Fruit fly (Drosophila melanogaster) whole organism, embryonic: ENCODE data around the gene CG43052.

ENCODE experiments used
- Awh ChIP-seq: fragments of 200-800 bp; sonication (Bioruptor generic); IDR thresholded peaks from 2 replicates; pipeline ENCODE4, ENCODE4 v1.3.6; 2022; ENCODE audit warnings: missing biosample characterization, missing genetic modification characterization
- B-H1 ChIP-seq: fragments of 200-800 bp; sonication (Bioruptor generic); IDR thresholded peaks from 3 replicates; pipeline ENCODE4 v1.3.6; 2022; ENCODE audit warnings: missing biosample characterization, missing genetic modification characterization
- CG10147 ChIP-seq: fragments of 200-800 bp; sonication (Bioruptor generic); optimal IDR thresholded peaks from 2 replicates; lab custom pipeline; 2019; ENCODE audit warnings: missing biosample characterization, mild to moderate bottlenecking, missing genetic modification characterization, moderate library complexity
- CG10543 ChIP-seq: fragments of 200-800 bp; sonication (Bioruptor generic); optimal IDR thresholded peaks from 3 replicates; lab custom pipeline; 2017; ENCODE audit warnings: missing biosample characterization, mild to moderate bottlenecking, missing genetic modification characterization, moderate library complexity
- CG11085 ChIP-seq: fragments of 200-800 bp; sonication (Bioruptor generic); IDR thresholded peaks from 2 replicates; pipeline ENCODE4 v1.3.6; 2022; ENCODE audit warnings: missing biosample characterization, missing genetic modification characterization
- CG11723 ChIP-seq: fragments of 200-800 bp; sonication (Bioruptor generic); optimal IDR thresholded peaks from 2 replicates; lab custom pipeline; 2017; ENCODE audit warnings: missing biosample characterization, mild to moderate bottlenecking, missing genetic modification characterization
- CG12071 ChIP-seq: fragments of 200-800 bp; sonication (Bioruptor generic); optimal IDR thresholded peaks from 3 replicates; lab custom pipeline; 2018; ENCODE audit warnings: missing biosample characterization, mild to moderate bottlenecking, missing genetic modification characterization
- CG13296 ChIP-seq: fragments of 200-800 bp; sonication (Bioruptor generic); optimal IDR thresholded peaks from 3 replicates; lab custom pipeline; 2018; ENCODE audit warnings: missing biosample characterization, mild to moderate bottlenecking, missing genetic modification characterization
- CG1603 ChIP-seq: fragments of 200-800 bp; sonication (Bioruptor generic); optimal IDR thresholded peaks from 2 replicates; lab custom pipeline; 2019; ENCODE audit warnings: missing biosample characterization, mild to moderate bottlenecking, missing genetic modification characterization, moderate library complexity
- CG17385 ChIP-seq: fragments of 200-800 bp; sonication (Bioruptor generic); optimal IDR thresholded peaks from 3 replicates; lab custom pipeline; 2018; ENCODE audit warnings: missing biosample characterization, mild to moderate bottlenecking, missing genetic modification characterization
- CG34224 ChIP-seq: fragments of 200-800 bp; sonication (Bioruptor generic); IDR thresholded peaks from 3 replicates; pipeline ENCODE4 v1.3.6; 2022; ENCODE audit warnings: missing biosample characterization, missing genetic modification characterization; ENCODE audit not compliant: partially characterized antibody
- CG4707 ChIP-seq: fragments of 200-800 bp; sonication (Bioruptor generic); optimal IDR thresholded peaks from 2 replicates; lab custom pipeline; 2018; ENCODE audit warnings: missing biosample characterization, mild to moderate bottlenecking, missing genetic modification characterization, moderate library complexity
- CG6791 ChIP-seq: fragments of 200-800 bp; sonication (Bioruptor generic); IDR thresholded peaks from 3 replicates; pipeline ENCODE4 v1.3.6; 2022; ENCODE audit warnings: missing biosample characterization, missing genetic modification characterization; ENCODE audit not compliant: partially characterized antibody
- CG7839 ChIP-seq: fragments of 200-800 bp; sonication (Bioruptor generic); optimal IDR thresholded peaks from 3 replicates; lab custom pipeline; 2018; ENCODE audit warnings: missing biosample characterization, mild to moderate bottlenecking, missing genetic modification characterization, moderate library complexity
- CG8290 ChIP-seq, 3 experiments: fragments of 200-800 bp; sonication (Bioruptor generic); optimal IDR thresholded peaks; 2 replicates each; lab custom pipeline; 2016 to 2019; ENCODE audit warnings: missing biosample characterization in 3 of 3, missing genetic modification characterization in 3 of 3, mild to moderate bottlenecking in 2 of 3, moderate library complexity in 1 of 3
- CG8388 ChIP-seq: fragments of 200-800 bp; sonication (Bioruptor generic); optimal IDR thresholded peaks from 2 replicates; lab custom pipeline; 2019; ENCODE audit warnings: missing biosample characterization, mild to moderate bottlenecking, missing genetic modification characterization, moderate library complexity
- CkIIα-i1 ChIP-seq: fragments of 200-800 bp; sonication (Bioruptor generic); IDR thresholded peaks from 2 replicates; pipeline ENCODE4 v1.3.6; 2022; ENCODE audit warnings: missing biosample characterization, missing genetic modification characterization
- D19A ChIP-seq: fragments of 200-800 bp; optimal IDR thresholded peaks from 3 replicates; lab custom pipeline; 2019; ENCODE audit warnings: missing biosample characterization, mild to moderate bottlenecking, missing genetic modification characterization, moderate library complexity
- Dbx ChIP-seq: fragments of 200-800 bp; sonication (Bioruptor generic); IDR thresholded peaks from 3 replicates; pipeline ENCODE4 v1.3.6; 2022; ENCODE audit warnings: missing biosample characterization, missing genetic modification characterization
- ERR ChIP-seq: fragments of 200-800 bp; sonication (Bioruptor generic); optimal IDR thresholded peaks from 2 replicates; lab custom pipeline; 2016; ENCODE audit warnings: missing biosample characterization, missing genetic modification characterization
- Fer3 ChIP-seq: fragments of 200-800 bp; sonication (Bioruptor generic); optimal IDR thresholded peaks from 2 replicates; lab custom pipeline; 2018; ENCODE audit warnings: missing biosample characterization, mild to moderate bottlenecking, missing genetic modification characterization, moderate library complexity
- Gsc ChIP-seq: fragments of 200-800 bp; sonication (Bioruptor generic); IDR thresholded peaks from 2 replicates; pipeline ENCODE4 v1.3.6; 2022; ENCODE audit warnings: missing biosample characterization, missing genetic modification characterization
- HHEX ChIP-seq: fragments of 200-800 bp; sonication (Bioruptor generic); optimal IDR thresholded peaks from 3 replicates; lab custom pipeline; 2017; ENCODE audit warnings: missing biosample characterization, mild to moderate bottlenecking, missing genetic modification characterization, missing genetic modification reagents
- Kr ChIP-seq: fragments of 200-800 bp; sonication (Bioruptor generic); optimal IDR thresholded peaks from 2 replicates; lab custom pipeline; 2017; ENCODE audit warnings: missing biosample characterization, mild to moderate bottlenecking, missing genetic modification characterization
- Max ChIP-seq: fragments of 200-800 bp; sonication (Bioruptor generic); optimal IDR thresholded peaks from 2 replicates; lab custom pipeline; 2016; ENCODE audit warnings: missing biosample characterization, mild to moderate bottlenecking, missing genetic modification characterization
- Med ChIP-seq: fragments of 200-800 bp; sonication (Bioruptor generic); peaks from one replicate; lab custom pipeline; 2016; ENCODE audit warnings: missing biosample characterization, missing genetic modification characterization, mild to moderate bottlenecking, inconsistent platforms, moderate library complexity
- Oli ChIP-seq: fragments of 200-800 bp; sonication (Bioruptor generic); optimal IDR thresholded peaks from 2 replicates; lab custom pipeline; 2018; ENCODE audit warnings: missing biosample characterization, mild to moderate bottlenecking, missing genetic modification characterization, moderate library complexity
- Pdp1 ChIP-seq, 2 experiments: fragments of 200-800 bp; sonication (Bioruptor generic); optimal IDR thresholded peaks; 3 replicates each; lab custom pipeline; 2016; ENCODE audit warnings: missing biosample characterization in 2 of 2, missing genetic modification characterization in 2 of 2, mild to moderate bottlenecking in 1 of 2, moderate library complexity in 1 of 2
- ab ChIP-seq: fragments of 200-800 bp; sonication (Bioruptor generic); optimal IDR thresholded peaks from 2 replicates; lab custom pipeline; 2016; ENCODE audit warnings: missing biosample characterization, missing genetic modification characterization
- ash1 ChIP-seq: fragments of 200-800 bp; sonication (Bioruptor generic); optimal IDR thresholded peaks from 2 replicates; lab custom pipeline; 2018; ENCODE audit warnings: missing biosample characterization, mild to moderate bottlenecking, missing genetic modification characterization
- bsh ChIP-seq, 2 experiments: fragments of 200-800 bp; sonication (Bioruptor generic); optimal IDR thresholded peaks; 2 replicates each; lab custom pipeline; 2017 to 2018; ENCODE audit warnings: mild to moderate bottlenecking in 2 of 2, missing biosample characterization in 2 of 2, missing genetic modification characterization in 2 of 2, moderate library complexity in 1 of 2
- chm ChIP-seq: fragments of 200-800 bp; sonication (Bioruptor generic); IDR thresholded peaks from 2 replicates; pipeline ENCODE4 v1.3.6; 2022; ENCODE audit warnings: missing biosample characterization, missing genetic modification characterization
- dan ChIP-seq: fragments of 200-800 bp; sonication (Bioruptor generic); IDR thresholded peaks from 2 replicates; pipeline ENCODE4 v1.3.6; 2022; ENCODE audit warnings: missing biosample characterization, missing genetic modification characterization
- dimm ChIP-seq: fragments of 200-800 bp; sonication (Bioruptor generic); IDR thresholded peaks from 2 replicates; pipeline ENCODE4 v1.3.6; 2022; ENCODE audit warnings: missing biosample characterization, missing genetic modification characterization
- dmrt99B ChIP-seq: fragments of 200-800 bp; sonication (Bioruptor generic); optimal IDR thresholded peaks from 2 replicates; lab custom pipeline; 2018; ENCODE audit warnings: missing biosample characterization, mild to moderate bottlenecking, missing genetic modification characterization, moderate library complexity
- eve ChIP-seq, 2 experiments: fragments of >200 bp; optimal IDR thresholded peaks; 2 replicates each; lab custom pipeline; 2017; ENCODE audit warnings: missing biosample characterization in 2 of 2, missing genetic modification characterization in 2 of 2
- exex ChIP-seq: fragments of 200-800 bp; sonication (Bioruptor generic); optimal IDR thresholded peaks from 4 replicates; lab custom pipeline; 2018; ENCODE audit warnings: missing biosample characterization, mild to moderate bottlenecking, missing genetic modification characterization, moderate library complexity
- fru ChIP-seq: fragments of >200 bp; optimal IDR thresholded peaks from 2 replicates; lab custom pipeline; 2017
- lab ChIP-seq: fragments of 200-800 bp; sonication (Bioruptor generic); optimal IDR thresholded peaks from 3 replicates; lab custom pipeline; 2017; ENCODE audit warnings: missing biosample characterization, missing genetic modification characterization, mild to moderate bottlenecking, moderate library complexity, missing genetic modification reagents
- mam ChIP-seq: fragments of 200-800 bp; sonication (Bioruptor generic); optimal IDR thresholded peaks from 3 replicates; lab custom pipeline; 2016; ENCODE audit warnings: missing biosample characterization, missing genetic modification characterization
- phol ChIP-seq: fragments of 200-800 bp; sonication (Bioruptor generic); optimal IDR thresholded peaks from 3 replicates; lab custom pipeline; 2018; ENCODE audit warnings: missing biosample characterization, mild to moderate bottlenecking, missing genetic modification characterization, moderate library complexity
- sens ChIP-seq: fragments of 200-800 bp; sonication (Bioruptor generic); peaks from one replicate; lab custom pipeline; 2016; ENCODE audit warnings: missing biosample characterization, missing genetic modification characterization
- slou ChIP-seq: fragments of 200-800 bp; sonication (Bioruptor generic); optimal IDR thresholded peaks from 3 replicates; lab custom pipeline; 2016; ENCODE audit warnings: missing biosample characterization, missing genetic modification characterization
- ssp ChIP-seq: fragments of 200-800 bp; sonication (Bioruptor generic); IDR thresholded peaks from 2 replicates; pipeline ENCODE4 v1.3.6; 2022; ENCODE audit warnings: missing biosample characterization, missing genetic modification characterization
- trh ChIP-seq: fragments of 200-800 bp; sonication (Bioruptor generic); optimal IDR thresholded peaks from 2 replicates; lab custom pipeline; 2016; ENCODE audit warnings: missing biosample characterization, missing genetic modification characterization
- unpg ChIP-seq: fragments of 200-800 bp; sonication (Bioruptor generic); optimal IDR thresholded peaks from 3 replicates; lab custom pipeline; 2018; ENCODE audit warnings: missing biosample characterization, mild to moderate bottlenecking, missing genetic modification characterization, moderate library complexity

Gene CG43052

DNA sequence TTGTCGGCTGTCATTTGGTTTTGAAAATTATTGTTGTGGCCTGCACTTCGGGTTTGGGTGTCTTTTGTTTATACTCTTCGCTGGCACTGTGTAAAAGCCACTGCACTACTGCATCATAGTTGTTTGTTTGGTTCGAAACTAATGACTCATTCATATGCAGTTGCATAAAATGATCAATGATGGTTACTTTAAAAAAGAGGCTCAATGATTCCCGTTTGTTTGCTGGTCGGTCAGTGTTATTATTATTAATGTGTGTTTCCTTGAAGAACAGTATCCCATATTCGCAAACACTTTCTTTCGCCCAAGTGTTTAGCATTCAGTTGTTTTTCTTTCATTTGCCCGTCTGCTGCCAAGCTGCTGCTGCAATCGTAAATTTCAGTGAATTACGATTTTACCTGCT lies 36.6 kb downstream of the CG43052 start:
- TF ChIP-seq dmrt99B, result no peak
- peak; percentile 16 for TF ChIP-seq D19A

- no peak for TF ChIP-seq mam
- TF ChIP-seq CG34224 (GFP tag; lab: Robert Waterston, UW), result no peak
- TF ChIP-seq exex (tag; lab: Kevin White, UChicago), result peak; percentile 43
- peak; percentile 1 for TF ChIP-seq CG12071 (GFP tag; lab: Kevin White, UChicago)
- TF ChIP-seq CG10543, result no peak
- no peak for TF ChIP-seq dan (GFP tag; lab: Robert Waterston, UW)
- peak in 1 of 2 experiments; percentile 61 for TF ChIP-seq Pdp1 (GFP tag; optimal IDR thresholded peaks at IDR 0.05; lab: Kevin White, UChicago)
- no peak for TF ChIP-seq CG8290 (GFP tag; optimal IDR thresholded peaks at IDR 0.05; lab: Kevin White, UChicago)
- TF ChIP-seq CG8290 (tag; optimal IDR thresholded peaks at IDR 0.05; lab: Kevin White, UChicago), result peak in 1 of 2 experiments; percentile 18
- TF ChIP-seq fru (lab: Kevin White, UChicago), result no peak
- no peak for TF ChIP-seq CG8388 (GFP tag; lab: Kevin White, UChicago)
- peak; percentile 18 for TF ChIP-seq sens (GFP tag; lab: Kevin White, UChicago)
- peak; percentile 2 for TF ChIP-seq Med (GFP tag; lab: Kevin White, UChicago)
- no peak for TF ChIP-seq B-H1
- TF ChIP-seq lab (GFP tag; lab: Kevin White, UChicago), result peak; percentile 7
- no peak for TF ChIP-seq unpg (GFP tag; lab: Kevin White, UChicago)
- TF ChIP-seq Fer3 (tag; lab: Kevin White, UChicago), result peak; percentile 9
Observed at dm6 chr2L:14393527-14393926, 41.6 kb downstream of the CG43052 start.

DNA sequence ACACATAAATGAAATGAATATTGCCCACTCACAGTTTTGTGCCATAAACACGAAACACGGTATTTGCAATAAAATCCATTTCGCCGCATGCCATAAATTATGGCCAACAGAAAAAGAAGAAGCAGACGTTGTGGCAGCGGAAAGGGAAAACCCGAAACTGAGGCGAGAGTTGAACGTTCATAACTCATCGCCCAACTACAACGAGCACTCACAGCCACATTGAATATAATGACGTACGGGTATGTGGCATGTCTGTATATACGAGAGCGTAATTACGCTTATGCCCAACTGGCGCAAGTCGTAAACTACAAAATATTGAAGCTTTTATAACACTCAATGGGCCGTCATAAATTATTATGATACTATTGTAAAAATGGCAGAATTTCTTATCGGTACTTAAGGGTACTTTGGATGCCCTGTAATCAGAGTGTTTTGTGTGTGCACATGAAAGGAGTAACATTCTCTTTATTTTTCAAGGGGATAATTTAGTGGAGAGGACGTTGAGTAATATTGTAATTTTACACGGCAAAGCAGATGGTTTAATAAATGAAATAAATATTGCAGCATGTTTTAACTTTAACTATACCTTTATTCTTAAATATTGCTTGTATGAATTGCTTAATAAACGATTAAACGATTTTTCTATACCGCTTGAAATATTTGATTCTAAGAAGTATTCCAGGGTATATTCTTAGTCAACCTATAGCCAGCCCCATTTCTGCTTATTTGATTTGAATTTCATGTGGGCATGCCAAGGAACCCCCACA lies 42.6 kb downstream of the CG43052 start:
- TF ChIP-seq CG10147 (GFP tag; lab: Kevin White, UChicago) (peak; percentile 36), HHEX (peak; percentile 58), Gsc (GFP tag; lab: Robert Waterston, UW) (no peak), ash1 (no peak), ab (GFP tag; lab: Kevin White, UChicago) (peak; percentile 16), phol (tag; lab: Kevin White, UChicago) (peak; percentile 19), Oli (tag; lab: Kevin White, UChicago) (peak; percentile 44), eve (GFP tag; optimal IDR thresholded peaks at IDR 0.05; lab: Kevin White, UChicago) (peak in 1 of 2 experiments; percentile 42), Max (no peak), CG1603 (tag; lab: Kevin White, UChicago) (peak; percentile 42), CG6791 (no peak), Dbx (GFP tag; lab: Robert Waterston, UW) (0 out of 3 replicates have a peak, but pooled peaks have one; percentile 7), ssp (no peak), CkIIα-i1 (GFP tag; lab: Robert Waterston, UW) (no peak), trh (GFP tag; lab: Kevin White, UChicago) (no peak), Kr (GFP tag; lab: Kevin White, UChicago) (no peak), slou (GFP tag; lab: Kevin White, UChicago) (no peak), CG4707 (GFP tag; lab: Kevin White, UChicago) (peak; percentile 19), CG17385 (peak; percentile 70), CG11723 (GFP tag; lab: Kevin White, UChicago) (no peak), CG11085 (GFP tag; lab: Robert Waterston, UW) (no peak), CG8388 (GFP tag; lab: Kevin White, UChicago) (peak; percentile 49), CG7839 (tag; lab: Kevin White, UChicago) (peak; percentile 42), ERR (GFP tag; lab: Kevin White, UChicago) (no peak), CG13296 (GFP tag; lab: Kevin White, UChicago) (peak; percentile 66), Awh (GFP tag; lab: Robert Waterston, UW) (peak; percentile 44; the same call in 1 of the 2 replicates), chm (GFP tag; lab: Robert Waterston, UW) (peak; percentile 14; the same call in 1 of the 2 replicates), dimm (no peak), bsh (GFP tag; optimal IDR thresholded peaks at IDR 0.05; lab: Kevin White, UChicago) (peak in 1 of 2 experiments; percentile 24)
